Worm (Caenorhabditis elegans) whole organism, L4 larva: ENCODE measurements around the gene ubh-1.

Experiments
- aha-1 ChIP-seq: fragments of 150-350 bp; peaks from one replicate; lab custom pipeline; 2014; ENCODE audit warnings: missing biosample characterization, missing genetic modification characterization
- ceh-20 ChIP-seq: fragments of 200-800 bp; sonication (Bioruptor generic); IDR thresholded peaks from 2 replicates; pipeline ENCODE4 v1.3.6; 2022; ENCODE audit warnings: missing genetic modification reagents, missing genetic modification characterization, missing compliant biosample characterization
- ceh-82 ChIP-seq: sonication (generic microtip); optimal IDR thresholded peaks from 2 replicates; lab custom pipeline; 2017; ENCODE audit warnings: missing biosample characterization, missing genetic modification characterization
- cey-2 ChIP-seq: sonication (generic microtip); optimal IDR thresholded peaks from 3 replicates; lab custom pipeline; 2017; ENCODE audit warnings: missing genetic modification characterization, mild to moderate bottlenecking, missing compliant biosample characterization, antibody characterized with exemption, borderline replicate concordance; ENCODE audit not compliant: insufficient read depth
- daf-16 ChIP-seq, 3 experiments: sonication (generic microtip); optimal IDR thresholded peaks; 2 replicates each; lab custom pipeline; 2016 to 2017; ENCODE audit warnings: missing genetic modification characterization in 3 of 3, missing genetic modification reagents in 3 of 3, mild to moderate bottlenecking in 2 of 3, missing compliant biosample characterization in 2 of 3, missing biosample characterization in 1 of 3, moderate library complexity in 1 of 3
- daf-19 ChIP-seq: fragments of 200-800 bp; sonication (Bioruptor generic); conservative IDR thresholded peaks from 2 replicates; pipeline ENCODE4 v1.3.6; 2022; ENCODE audit warnings: missing genetic modification characterization, missing compliant biosample characterization
- dmd-6 ChIP-seq: fragments of 200-800 bp; sonication (Bioruptor generic); IDR thresholded peaks from 2 replicates; pipeline ENCODE4 v1.3.6; 2022; ENCODE audit warnings: missing genetic modification reagents, missing genetic modification characterization, missing compliant biosample characterization
- duxl-1 ChIP-seq: sonication (generic microtip); optimal IDR thresholded peaks from 2 replicates; lab custom pipeline; 2016; ENCODE audit warnings: mild to moderate bottlenecking, missing genetic modification characterization, moderate library complexity, missing compliant biosample characterization; ENCODE audit not compliant: poor library complexity
- dve-1 ChIP-seq: sonication (generic microtip); optimal IDR thresholded peaks from 2 replicates; lab custom pipeline; 2017; ENCODE audit warnings: antibody characterized with exemption, mild to moderate bottlenecking, missing genetic modification characterization, missing compliant biosample characterization; ENCODE audit not compliant: insufficient read depth
- egl-43 ChIP-seq: fragments of 200-800 bp; sonication (Bioruptor generic); IDR thresholded peaks from 2 replicates; pipeline ENCODE4 v1.3.6; 2022; ENCODE audit warnings: missing genetic modification reagents, missing genetic modification characterization, missing compliant biosample characterization
- hlh-11 ChIP-seq: fragments of 200-800 bp; sonication (Bioruptor generic); optimal IDR thresholded peaks from 2 replicates; lab custom pipeline; 2018; ENCODE audit warnings: mild to moderate bottlenecking, missing genetic modification characterization, missing compliant biosample characterization
- hlh-30 ChIP-seq: sonication (generic microtip); optimal IDR thresholded peaks from 2 replicates; lab custom pipeline; 2017; ENCODE audit warnings: antibody characterized with exemption, mild to moderate bottlenecking, missing genetic modification characterization, missing compliant biosample characterization; ENCODE audit not compliant: insufficient read depth
- jun-1 ChIP-seq: fragments of 150-350 bp; optimal IDR thresholded peaks from 2 replicates; lab custom pipeline; 2014; ENCODE audit warnings: missing biosample characterization, missing genetic modification reagents, missing genetic modification characterization
- lim-7 ChIP-seq: fragments of 200-800 bp; sonication (Bioruptor generic); IDR thresholded peaks from 2 replicates; pipeline ENCODE4 v1.3.6; 2022; ENCODE audit warnings: missing genetic modification characterization, missing compliant biosample characterization
- lsy-2 ChIP-seq, 2 experiments: fragments of 150-350 bp in 1 of 2; sonication (generic microtip) in 1 of 2; optimal IDR thresholded peaks; 2 replicates each; lab custom pipeline; 2014 to 2017; ENCODE audit warnings: missing biosample characterization in 2 of 2, missing genetic modification characterization in 2 of 2
- madf-5 ChIP-seq, 2 experiments: fragments of 200-800 bp; sonication (Bioruptor generic); IDR thresholded peaks; 2 replicates each; pipeline ENCODE4 v1.3.6; 2022; ENCODE audit warnings: missing compliant biosample characterization in 2 of 2, missing genetic modification characterization in 2 of 2
- mdl-1 ChIP-seq, 2 experiments: fragments of 150-350 bp in 1 of 2; sonication (generic microtip) in 1 of 2; optimal IDR thresholded peaks; 2 replicates each; lab custom pipeline; 2014 to 2017; ENCODE audit warnings: missing biosample characterization in 2 of 2, missing genetic modification characterization in 2 of 2
- mxl-3 ChIP-seq: fragments of 200-800 bp; sonication (Bioruptor generic); optimal IDR thresholded peaks from 2 replicates; lab custom pipeline; 2018; ENCODE audit warnings: mild to moderate bottlenecking, missing genetic modification characterization, missing compliant biosample characterization
- nhr-102 ChIP-seq: sonication (generic microtip); optimal IDR thresholded peaks from 2 replicates; lab custom pipeline; 2016; ENCODE audit warnings: mild to moderate bottlenecking, missing genetic modification characterization, moderate library complexity, missing compliant biosample characterization
- nhr-237 ChIP-seq: sonication (generic microtip); optimal IDR thresholded peaks from 2 replicates; lab custom pipeline; 2017; ENCODE audit warnings: missing biosample characterization, missing genetic modification characterization
- nhr-25 ChIP-seq: sonication (generic microtip); optimal IDR thresholded peaks from 2 replicates; lab custom pipeline; 2017; ENCODE audit warnings: missing genetic modification characterization, mild to moderate bottlenecking, missing compliant biosample characterization, antibody characterized with exemption, moderate library complexity, borderline replicate concordance; ENCODE audit not compliant: insufficient read depth
- nhr-28 ChIP-seq: fragments of 150-350 bp; optimal IDR thresholded peaks from 2 replicates; lab custom pipeline; 2014; ENCODE audit warnings: missing biosample characterization, missing genetic modification characterization
- nhr-6 ChIP-seq: fragments of 150-350 bp; optimal IDR thresholded peaks from 2 replicates; lab custom pipeline; 2014; ENCODE audit warnings: missing biosample characterization, missing genetic modification characterization
- nhr-76 ChIP-seq: fragments of 150-350 bp; optimal IDR thresholded peaks from 2 replicates; lab custom pipeline; 2014; ENCODE audit warnings: missing biosample characterization, missing genetic modification characterization
- pqm-1 ChIP-seq: sonication (generic microtip); optimal IDR thresholded peaks from 2 replicates; lab custom pipeline; 2017; ENCODE audit warnings: missing biosample characterization, missing genetic modification characterization
- sdz-12 ChIP-seq: fragments of 200-800 bp; sonication (Bioruptor generic); optimal IDR thresholded peaks from 2 replicates; lab custom pipeline; 2018; ENCODE audit warnings: mild to moderate bottlenecking, missing genetic modification characterization, missing compliant biosample characterization
- set-16 ChIP-seq: fragments of 200-800 bp; sonication (Bioruptor generic); IDR thresholded peaks from 2 replicates; pipeline ENCODE4 v1.3.6; 2022; ENCODE audit warnings: missing genetic modification reagents, missing genetic modification characterization, missing compliant biosample characterization
- skn-1 ChIP-seq: fragments of 150-350 bp; optimal IDR thresholded peaks from 2 replicates; lab custom pipeline; 2014; ENCODE audit warnings: missing biosample characterization, missing genetic modification characterization
- snpc-4 ChIP-seq: fragments of 150-350 bp; optimal IDR thresholded peaks from 2 replicates; lab custom pipeline; 2014; ENCODE audit warnings: missing biosample characterization, missing genetic modification characterization
- spr-3 ChIP-seq: fragments of 200-800 bp; sonication (Bioruptor generic); optimal IDR thresholded peaks from 2 replicates; lab custom pipeline; 2018; ENCODE audit warnings: mild to moderate bottlenecking, missing genetic modification characterization, missing compliant biosample characterization
- unc-62 ChIP-seq, 3 experiments: fragments of 150-350 bp in 1 of 3; sonication (generic microtip); optimal IDR thresholded peaks in 2 of 3; peaks in 1 of 3; 1 replicate in 1 of 3; 2 replicates in 2 of 3; lab custom pipeline; 2014 to 2017; ENCODE audit warnings: missing biosample characterization in 3 of 3, missing genetic modification characterization in 3 of 3, missing genetic modification reagents in 3 of 3, missing genotype in 1 of 3
- ztf-7 ChIP-seq: fragments of 150-350 bp; optimal IDR thresholded peaks from 2 replicates; lab custom pipeline; 2014; ENCODE audit warnings: missing biosample characterization, missing genetic modification characterization

Gene ubh-1

DNA sequence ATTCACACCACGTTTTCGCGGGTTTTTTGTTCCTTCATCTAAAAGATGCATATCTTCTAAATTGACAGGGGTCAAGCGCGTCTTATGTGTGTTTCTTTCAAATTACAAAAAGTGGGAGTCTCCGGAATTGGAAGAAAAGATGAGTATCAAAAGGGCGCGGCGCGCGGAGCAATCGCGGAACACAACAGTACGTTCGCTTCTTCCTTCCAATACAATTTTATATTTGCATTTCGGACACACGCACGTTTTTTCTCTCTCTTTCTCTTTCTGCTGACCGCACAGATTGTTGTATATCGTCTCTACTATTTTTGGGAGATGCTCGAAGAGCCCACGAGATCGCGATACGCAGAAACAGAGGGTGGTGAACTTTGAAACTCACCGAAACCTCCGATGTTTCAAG is 37.1 kb upstream of the ubh-1 start:
- TF ChIP-seq aha-1 (tag; lab: Kevin White, UChicago) (peak; percentile 37), nhr-6 (tag; lab: Kevin White, UChicago) (no peak), nhr-76 (tag; lab: Kevin White, UChicago) (no peak), dve-1 (tag; lab: Kevin White, UChicago) (peak; percentile 22), mdl-1 (tag; optimal IDR thresholded peaks at IDR 0.05; lab: Kevin White, UChicago) (peak in 1 of 2 experiments; percentile 8), unc-62 (GFP tag; optimal IDR thresholded peaks at IDR 0.05 in 1 of 2; lab: Kevin White, UChicago) (peak in 1 of 2 experiments; percentile 95), unc-62 (tag; optimal IDR thresholded peaks at IDR 0.05; lab: Kevin White, UChicago) (no peak)

- TF ChIP-seq duxl-1 (tag; lab: Kevin White, UChicago) (no peak), nhr-76 (tag; lab: Kevin White, UChicago) (no peak), snpc-4 (tag; lab: Kevin White, UChicago) (no peak), daf-16 (GFP tag; optimal IDR thresholded peaks at IDR 0.05; lab: Kevin White, UChicago) (no peak), daf-16 (tag; optimal IDR thresholded peaks at IDR 0.05; lab: Kevin White, UChicago) (peak; percentile 26), nhr-28 (tag; lab: Kevin White, UChicago) (peak; percentile 45), dve-1 (tag; lab: Kevin White, UChicago) (peak; percentile 62), nhr-102 (no peak), pqm-1 (tag; lab: Kevin White, UChicago) (peak; percentile 37), aha-1 (tag; lab: Kevin White, UChicago) (peak; percentile 71), hlh-11 (tag; lab: Kevin White, UChicago) (peak; percentile 14), dmd-6 (GFP tag; lab: Robert Waterston, UW) (0 out of 2 replicates have a peak, but pooled peaks have one; percentile 18), jun-1 (tag; lab: Kevin White, UChicago) (no peak), hlh-30 (tag; lab: Kevin White, UChicago) (peak; percentile 11)
Measured at ce11 chrV:6546450-6547171, 35.4 kb upstream of the ubh-1 start, which contains the start of gene dre-1. Gene dre-1, minus strand, starts transcription at chrV:6546500.

DNA sequence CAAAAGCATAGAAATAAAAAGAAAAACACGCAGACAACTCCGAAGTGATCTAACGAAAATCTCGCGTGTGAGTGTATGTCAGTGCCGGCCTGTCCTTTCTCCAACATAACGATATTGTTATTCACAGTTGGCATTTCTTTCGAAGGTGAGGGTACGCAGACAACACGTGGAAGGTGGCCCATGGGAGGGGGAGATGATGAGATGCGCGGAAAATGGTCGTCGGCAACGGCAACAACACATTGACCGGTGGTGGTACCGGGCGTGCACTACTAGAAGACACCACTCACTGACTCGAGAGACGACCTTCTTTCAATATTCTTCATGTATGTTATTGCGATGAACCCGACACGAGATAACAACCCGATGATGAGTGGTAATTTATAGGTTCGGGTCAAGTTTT is 33.8 kb upstream of the ubh-1 start:
- TF ChIP-seq ceh-20 (GFP tag; lab: Robert Waterston, UW) (no peak), cey-2 (no peak), unc-62 (GFP tag; optimal IDR thresholded peaks at IDR 0.05 in 1 of 2; lab: Kevin White, UChicago) (peak in 1 of 2 experiments; percentile 78), unc-62 (tag; optimal IDR thresholded peaks at IDR 0.05; lab: Kevin White, UChicago) (no peak), mxl-3 (GFP tag; lab: Kevin White, UChicago) (peak; percentile 57), nhr-237 (tag; lab: Kevin White, UChicago) (no peak), sdz-12 (no peak), hlh-30 (tag; lab: Kevin White, UChicago) (peak; percentile 51), lim-7 (GFP tag; lab: Robert Waterston, UW) (no peak), spr-3 (GFP tag; lab: Kevin White, UChicago) (no peak), nhr-25 (peak; percentile 33), skn-1 (tag; lab: Kevin White, UChicago) (no peak)

ce11 chrV:6541875-6542274 is 30.7 kb upstream of the ubh-1 start:
- TF ChIP-seq daf-19 (GFP tag; lab: Robert Waterston, UW) (no peak), set-16 (peak; percentile 90), nhr-25 (peak; percentile 14), aha-1 (tag; lab: Kevin White, UChicago) (peak; percentile 72), lsy-2 (tag; optimal IDR thresholded peaks at IDR 0.05; lab: Kevin White, UChicago) (peak in 1 of 2 experiments; percentile 10), hlh-11 (tag; lab: Kevin White, UChicago) (peak; percentile 46), madf-5 (GFP tag; IDR thresholded peaks at IDR 0.05; lab: Robert Waterston, UW) (no peak), egl-43 (GFP tag; lab: Robert Waterston, UW) (0 out of 2 replicates have a peak, but pooled peaks have one; percentile 27), ztf-7 (tag; lab: Kevin White, UChicago) (no peak), mxl-3 (GFP tag; lab: Kevin White, UChicago) (peak; percentile 66), ceh-82 (tag; lab: Kevin White, UChicago) (no peak), unc-62 (GFP tag; optimal IDR thresholded peaks at IDR 0.05 in 1 of 2; lab: Kevin White, UChicago) (peak in 1 of 2 experiments; percentile 97), unc-62 (tag; optimal IDR thresholded peaks at IDR 0.05; lab: Kevin White, UChicago) (no peak), hlh-30 (tag; lab: Kevin White, UChicago) (peak; percentile 45), dve-1 (tag; lab: Kevin White, UChicago) (no peak)
